Fruit fly (Drosophila melanogaster) whole organism, embryonic: ENCODE data around the gene Muc14A.

Experiments used
- CG11093 ChIP-seq: fragments of 200-800 bp; sonication (Bioruptor generic); IDR thresholded peaks from 3 replicates; pipeline ENCODE4 v1.3.6; 2022; ENCODE audit warnings: missing biosample characterization, missing genetic modification characterization
- CG11504 ChIP-seq: fragments of 200-800 bp; sonication (Bioruptor generic); optimal IDR thresholded peaks from 3 replicates; lab custom pipeline; 2019; ENCODE audit warnings: missing biosample characterization, mild to moderate bottlenecking, missing genetic modification characterization, moderate library complexity
- CG12155 ChIP-seq: fragments of 200-800 bp; sonication (Bioruptor generic); optimal IDR thresholded peaks from 3 replicates; lab custom pipeline; 2016; ENCODE audit warnings: missing biosample characterization, missing genetic modification characterization
- CG12659 ChIP-seq: fragments of 200-800 bp; sonication (Bioruptor generic); optimal IDR thresholded peaks from 3 replicates; lab custom pipeline; 2017; ENCODE audit warnings: mild to moderate bottlenecking, missing biosample characterization, missing genetic modification reagents, missing genetic modification characterization
- CG12769 ChIP-seq: fragments of 200-800 bp; sonication (Bioruptor generic); optimal IDR thresholded peaks from 2 replicates; lab custom pipeline; 2019; ENCODE audit warnings: missing biosample characterization, mild to moderate bottlenecking, missing genetic modification characterization, moderate library complexity
- CG14860 ChIP-seq: fragments of 200-800 bp; sonication (Bioruptor generic); IDR thresholded peaks from 3 replicates; pipeline ENCODE4 v1.3.6; 2022; ENCODE audit warnings: missing biosample characterization, missing genetic modification characterization; ENCODE audit not compliant: partially characterized antibody
- CG15601 ChIP-seq: fragments of 200-800 bp; sonication (Bioruptor generic); optimal IDR thresholded peaks from 3 replicates; lab custom pipeline; 2019; ENCODE audit warnings: missing biosample characterization, mild to moderate bottlenecking, missing genetic modification characterization, moderate library complexity
- CG16813 ChIP-seq: fragments of 200-800 bp; sonication (Bioruptor generic); IDR thresholded peaks from 3 replicates; pipeline ENCODE4 v1.3.6; 2022; ENCODE audit warnings: missing biosample characterization, missing genetic modification characterization; ENCODE audit not compliant: partially characterized antibody
- CG2129 ChIP-seq: fragments of 200-800 bp; sonication (Bioruptor generic); IDR thresholded peaks from 2 replicates; pipeline ENCODE4 v1.3.6; 2022; ENCODE audit warnings: missing biosample characterization, missing genetic modification characterization; ENCODE audit not compliant: partially characterized antibody
- CG30403 ChIP-seq: fragments of 200-800 bp; sonication (Bioruptor generic); optimal IDR thresholded peaks from 3 replicates; lab custom pipeline; 2016; ENCODE audit warnings: missing biosample characterization, missing genetic modification characterization
- CG31388 ChIP-seq: fragments of 200-800 bp; sonication (Bioruptor generic); optimal IDR thresholded peaks from 2 replicates; lab custom pipeline; 2016; ENCODE audit warnings: missing biosample characterization, missing genetic modification characterization
- CG3163 ChIP-seq: fragments of 200-800 bp; sonication (Bioruptor generic); optimal IDR thresholded peaks from 3 replicates; lab custom pipeline; 2016; ENCODE audit warnings: missing biosample characterization, missing genetic modification characterization
- CG32532 ChIP-seq: fragments of 200-800 bp; sonication (Bioruptor generic); IDR thresholded peaks from 2 replicates; pipeline ENCODE4 v1.3.6; 2022; ENCODE audit warnings: missing biosample characterization, missing genetic modification characterization
- CG3847 ChIP-seq: fragments of 200-800 bp; sonication (Bioruptor generic); IDR thresholded peaks from 2 replicates; pipeline ENCODE4 v1.3.6; 2022; ENCODE audit warnings: missing biosample characterization, missing genetic modification characterization
- CG3995 ChIP-seq: fragments of 200-800 bp; sonication (Bioruptor generic); optimal IDR thresholded peaks from 3 replicates; lab custom pipeline; 2016; ENCODE audit warnings: missing biosample characterization, missing genetic modification characterization
- CG43689 ChIP-seq: fragments of 200-800 bp; sonication (Bioruptor generic); IDR thresholded peaks from 2 replicates; pipeline ENCODE4 v1.3.6; 2022; ENCODE audit warnings: missing biosample characterization, missing genetic modification characterization
- CG8924 ChIP-seq: fragments of 200-800 bp; optimal IDR thresholded peaks from 3 replicates; lab custom pipeline; 2019; ENCODE audit warnings: missing biosample characterization, mild to moderate bottlenecking, missing genetic modification characterization, moderate library complexity
- CG9609 ChIP-seq: fragments of 200-800 bp; sonication (Bioruptor generic); optimal IDR thresholded peaks from 3 replicates; lab custom pipeline; 2016; ENCODE audit warnings: missing biosample characterization, missing genetic modification characterization
- CG9817 ChIP-seq: fragments of 200-800 bp; sonication (Bioruptor generic); optimal IDR thresholded peaks from 2 replicates; lab custom pipeline; 2018; ENCODE audit warnings: missing biosample characterization, mild to moderate bottlenecking, missing genetic modification characterization, moderate library complexity
- CTCF ChIP-seq: fragments of 200-800 bp; sonication (Bioruptor generic); optimal IDR thresholded peaks from 2 replicates; lab custom pipeline; 2017; ENCODE audit warnings: missing biosample characterization, mild to moderate bottlenecking, missing genetic modification characterization, moderate library complexity
- Doc3 ChIP-seq: fragments of 200-800 bp; sonication (Bioruptor generic); IDR thresholded peaks from 3 replicates; pipeline ENCODE4 v1.3.6; 2022; ENCODE audit warnings: missing biosample characterization, missing genetic modification characterization; ENCODE audit not compliant: partially characterized antibody
- Ets97D ChIP-seq: fragments of 200-800 bp; sonication (Bioruptor generic); optimal IDR thresholded peaks from 3 replicates; lab custom pipeline; 2016; ENCODE audit warnings: missing biosample characterization, missing genetic modification characterization
- HLH4C ChIP-seq: fragments of 200-800 bp; sonication (Bioruptor generic); IDR thresholded peaks from 3 replicates; pipeline ENCODE4 v1.3.6; 2022; ENCODE audit warnings: missing biosample characterization, missing genetic modification characterization; ENCODE audit not compliant: partially characterized antibody
- HLH54F ChIP-seq: fragments of 200-800 bp; sonication (Bioruptor generic); optimal IDR thresholded peaks from 3 replicates; lab custom pipeline; 2016; ENCODE audit warnings: missing biosample characterization, missing genetic modification characterization
- Hmr ChIP-seq: fragments of 200-800 bp; sonication (Bioruptor generic); optimal IDR thresholded peaks from 3 replicates; lab custom pipeline; 2017; ENCODE audit warnings: mild to moderate bottlenecking, missing biosample characterization, missing genetic modification reagents, missing genetic modification characterization
- MESR4 ChIP-seq: fragments of 200-800 bp; sonication (Bioruptor generic); optimal IDR thresholded peaks from 2 replicates; lab custom pipeline; 2018; ENCODE audit warnings: missing biosample characterization, mild to moderate bottlenecking, missing genetic modification characterization, moderate library complexity
- Mad ChIP-seq: fragments of 200-800 bp; sonication (Bioruptor generic); optimal IDR thresholded peaks from 2 replicates; lab custom pipeline; 2016; ENCODE audit warnings: missing biosample characterization, missing genetic modification characterization
- Med ChIP-seq: fragments of 200-800 bp; sonication (Bioruptor generic); peaks from one replicate; lab custom pipeline; 2016; ENCODE audit warnings: missing biosample characterization, missing genetic modification characterization, mild to moderate bottlenecking, inconsistent platforms, moderate library complexity
- Rfx ChIP-seq: fragments of 200-800 bp; sonication (Bioruptor generic); IDR thresholded peaks from 2 replicates; pipeline ENCODE4 v1.3.6; 2022; ENCODE audit warnings: missing biosample characterization, missing genetic modification characterization
- Side ChIP-seq: fragments of 200-800 bp; sonication (Bioruptor generic); optimal IDR thresholded peaks from 2 replicates; lab custom pipeline; 2016; ENCODE audit warnings: missing biosample characterization, missing genetic modification characterization
- Ssrp ChIP-seq: fragments of 200-800 bp; sonication (Bioruptor generic); optimal IDR thresholded peaks from 2 replicates; lab custom pipeline; 2018; ENCODE audit warnings: missing biosample characterization, mild to moderate bottlenecking, missing genetic modification characterization, moderate library complexity
- TFAM ChIP-seq: fragments of 200-800 bp; sonication (Bioruptor generic); optimal IDR thresholded peaks from 2 replicates; lab custom pipeline; 2017; ENCODE audit warnings: missing biosample characterization, missing genetic modification characterization, inconsistent platforms
- al ChIP-seq: fragments of 200-800 bp; sonication (Bioruptor generic); IDR thresholded peaks from 2 replicates; pipeline ENCODE4 v1.3.6; 2022; ENCODE audit warnings: missing biosample characterization, missing genetic modification characterization
- bbx ChIP-seq: fragments of 200-800 bp; sonication (Bioruptor generic); IDR thresholded peaks from 2 replicates; pipeline ENCODE4 v1.3.6; 2022; ENCODE audit warnings: missing biosample characterization, missing genetic modification characterization; ENCODE audit not compliant: partially characterized antibody
- cad ChIP-seq: fragments of >200 bp; optimal IDR thresholded peaks from 2 replicates; lab custom pipeline; 2017; ENCODE audit warnings: missing biosample characterization, missing genetic modification characterization
- ci ChIP-seq: fragments of 200-800 bp; sonication (Bioruptor generic); IDR thresholded peaks from 3 replicates; pipeline ENCODE4 v1.3.6; 2022; ENCODE audit warnings: missing biosample characterization, missing genetic modification characterization
- crc ChIP-seq: fragments of 200-800 bp; sonication (Bioruptor generic); optimal IDR thresholded peaks from 2 replicates; lab custom pipeline; 2016; ENCODE audit warnings: missing biosample characterization, missing genetic modification characterization
- hb ChIP-seq: fragments of 200-800 bp; sonication (Bioruptor generic); IDR thresholded peaks from 3 replicates; pipeline ENCODE4 v1.3.6; 2022; ENCODE audit warnings: missing biosample characterization, missing genetic modification characterization; ENCODE audit not compliant: partially characterized antibody
- ken ChIP-seq: fragments of 200-800 bp; sonication (Bioruptor generic); IDR thresholded peaks from 3 replicates; pipeline ENCODE4 v1.3.6; 2022; ENCODE audit warnings: missing biosample characterization, missing genetic modification characterization
- knrl ChIP-seq: fragments of 200-800 bp; sonication (Bioruptor generic); IDR thresholded peaks from 3 replicates; pipeline ENCODE4 v1.3.6; 2022; ENCODE audit warnings: missing biosample characterization, missing genetic modification characterization; ENCODE audit not compliant: partially characterized antibody
- lilli ChIP-seq: fragments of 200-800 bp; sonication (Bioruptor generic); optimal IDR thresholded peaks from 3 replicates; lab custom pipeline; 2016; ENCODE audit warnings: missing biosample characterization, missing genetic modification characterization
- nerfin-2 ChIP-seq: fragments of 200-800 bp; sonication (Bioruptor generic); IDR thresholded peaks from 2 replicates; pipeline ENCODE4 v1.3.6; 2022; ENCODE audit warnings: missing biosample characterization, missing genetic modification characterization; ENCODE audit not compliant: partially characterized antibody
- p53 ChIP-seq: fragments of 200-800 bp; sonication (Bioruptor generic); optimal IDR thresholded peaks from 2 replicates; lab custom pipeline; 2016; ENCODE audit warnings: missing biosample characterization, missing genetic modification characterization
- pho ChIP-seq: fragments of 200-800 bp; sonication (Bioruptor generic); optimal IDR thresholded peaks from 2 replicates; lab custom pipeline; 2016; ENCODE audit warnings: missing biosample characterization, missing genetic modification characterization
- pzg ChIP-seq: fragments of 200-800 bp; sonication (Bioruptor generic); optimal IDR thresholded peaks from 3 replicates; lab custom pipeline; 2018; ENCODE audit warnings: missing biosample characterization, mild to moderate bottlenecking, missing genetic modification characterization, moderate library complexity
- sens ChIP-seq: fragments of 200-800 bp; sonication (Bioruptor generic); peaks from one replicate; lab custom pipeline; 2016; ENCODE audit warnings: missing biosample characterization, missing genetic modification characterization
- sob ChIP-seq: fragments of 200-800 bp; sonication (Bioruptor generic); IDR thresholded peaks from 2 replicates; pipeline ENCODE4 v1.3.6; 2022; ENCODE audit warnings: missing biosample characterization, missing genetic modification characterization
- sqz ChIP-seq: fragments of 200-800 bp; sonication (Bioruptor generic); optimal IDR thresholded peaks from 3 replicates; lab custom pipeline; 2018; ENCODE audit warnings: missing biosample characterization, mild to moderate bottlenecking, missing genetic modification characterization
- tap ChIP-seq: fragments of 200-800 bp; optimal IDR thresholded peaks from 3 replicates; lab custom pipeline; 2019; ENCODE audit warnings: missing biosample characterization, mild to moderate bottlenecking, missing genetic modification characterization, moderate library complexity
- trem ChIP-seq: fragments of 200-800 bp; optimal IDR thresholded peaks from 3 replicates; lab custom pipeline; 2019; ENCODE audit warnings: missing biosample characterization, mild to moderate bottlenecking, missing genetic modification characterization, moderate library complexity

Gene Muc14A

DNA sequence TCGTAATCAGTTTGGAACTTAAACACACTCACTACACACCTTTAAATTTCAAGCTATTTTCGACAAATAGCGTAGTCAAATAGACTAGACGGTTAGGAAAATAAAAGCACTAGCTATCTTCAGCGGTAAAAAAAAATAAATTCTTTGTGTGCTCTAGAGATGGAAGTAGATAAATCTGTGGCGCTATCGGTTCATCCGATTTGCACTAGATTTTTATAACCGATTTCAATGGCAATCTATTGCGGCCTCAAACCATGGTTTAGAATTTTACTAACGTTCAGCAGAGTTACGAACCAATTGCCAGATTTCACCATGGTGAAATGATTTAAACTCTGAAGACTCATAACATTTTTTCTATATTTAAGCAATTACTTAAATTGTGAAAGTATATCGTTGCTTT, 87.6 kb downstream of the Muc14A start (continued):
- TF ChIP-seq CG8924, result peak; percentile 6
- TF ChIP-seq ci (GFP tag; lab: Robert Waterston, UW), result 0 out of 3 replicates have a peak, but pooled peaks have one; percentile 26
- peak; percentile 36 for TF ChIP-seq lilli (GFP tag; lab: Kevin White, UChicago)
- TF ChIP-seq CG12659, result peak; percentile 79
- no peak for TF ChIP-seq CG43689 (GFP tag; lab: Robert Waterston, UW)
- TF ChIP-seq CG9609 (GFP tag; lab: Kevin White, UChicago), result peak; percentile 7
- TF ChIP-seq Med (GFP tag; lab: Kevin White, UChicago), result peak; percentile 57
- peak; percentile 20 for TF ChIP-seq CG11504 (tag; lab: Kevin White, UChicago)
- TF ChIP-seq cad (GFP tag; lab: Kevin White, UChicago), result no peak
- peak; percentile 87 for TF ChIP-seq pzg (GFP tag; lab: Kevin White, UChicago)
- peak; percentile 35; the same call in 1 of the 2 replicates for TF ChIP-seq sob
- TF ChIP-seq CG14860, result 0 out of 3 replicates have a peak, but pooled peaks have one; percentile 41
- TF ChIP-seq sqz (GFP tag; lab: Kevin White, UChicago), result peak; percentile 26
- TF ChIP-seq CG16813 (GFP tag; lab: Robert Waterston, UW), result peak; percentile 71
- peak; percentile 73 for TF ChIP-seq Ets97D (GFP tag; lab: Kevin White, UChicago)
- peak; percentile 27 for TF ChIP-seq CG3995 (GFP tag; lab: Kevin White, UChicago)
- TF ChIP-seq trem, result peak; percentile 53
- TF ChIP-seq hb (GFP tag; lab: Robert Waterston, UW), result peak; percentile 54; the same call in 1 of the 3 replicates
- peak; percentile 38; the same call in 1 of the 3 replicates for TF ChIP-seq Doc3 (GFP tag; lab: Robert Waterston, UW)
- TF ChIP-seq CG32532 (GFP tag; lab: Robert Waterston, UW), result 0 out of 2 replicates have a peak, but pooled peaks have one; percentile 13
- no peak for TF ChIP-seq TFAM (GFP tag; lab: Kevin White, UChicago)
- TF ChIP-seq HLH4C (GFP tag; lab: Robert Waterston, UW), result peak; percentile 57; the same call in 1 of the 3 replicates
- TF ChIP-seq HLH54F (GFP tag; lab: Kevin White, UChicago), result peak; percentile 9
- peak; percentile 38 for TF ChIP-seq CG2129 (GFP tag; lab: Robert Waterston, UW)
- peak; percentile 68 for TF ChIP-seq bbx
- TF ChIP-seq CG12155, result peak; percentile 36
- no peak for TF ChIP-seq ken (GFP tag; lab: Robert Waterston, UW)
- TF ChIP-seq CG3847, result peak; percentile 38
- peak; percentile 45 for TF ChIP-seq Hmr
- TF ChIP-seq CG15601 (tag; lab: Kevin White, UChicago), result peak; percentile 26
- TF ChIP-seq al (GFP tag; lab: Robert Waterston, UW), result no peak
- TF ChIP-seq Side (GFP tag; lab: Kevin White, UChicago), result no peak
- peak; percentile 75 for TF ChIP-seq knrl (GFP tag; lab: Robert Waterston, UW)
- peak; percentile 5 for TF ChIP-seq Mad (GFP tag; lab: Kevin White, UChicago)
- TF ChIP-seq Ssrp, result no peak
- TF ChIP-seq CG31388, result no peak
- TF ChIP-seq nerfin-2 (GFP tag; lab: Robert Waterston, UW), result peak; percentile 12; the same call in 1 of the 2 replicates
- peak; percentile 49; the same call in 1 of the 2 replicates for TF ChIP-seq Rfx (GFP tag; lab: Robert Waterston, UW)
- no peak for TF ChIP-seq CG3163 (GFP tag; lab: Kevin White, UChicago)
- TF ChIP-seq MESR4 (GFP tag; lab: Kevin White, UChicago), result peak; percentile 9
- TF ChIP-seq CG12769 (tag; lab: Kevin White, UChicago), result peak; percentile 50
- TF ChIP-seq pho (GFP tag; lab: Kevin White, UChicago), result peak; percentile 25
- TF ChIP-seq CG9817 (tag; lab: Kevin White, UChicago), result peak; percentile 10
- TF ChIP-seq tap (tag; lab: Kevin White, UChicago), result no peak
- peak; percentile 84 for TF ChIP-seq sens
- no peak for TF ChIP-seq p53 (GFP tag; lab: Kevin White, UChicago)
- TF ChIP-seq CG30403 (GFP tag; lab: Kevin White, UChicago), result peak; percentile 17
- no peak for TF ChIP-seq crc
- TF ChIP-seq CG11093 (GFP tag; lab: Robert Waterston, UW), result no peak
- TF ChIP-seq CTCF, result peak; percentile 83
